Worm (Caenorhabditis elegans) whole organism, mixed stage, embryonic: ENCODE measurements around the gene K07D4.5.

Source experiments
- blmp-1 ChIP-seq: fragments of 150-350 bp; optimal IDR thresholded peaks from 2 replicates; lab custom pipeline; 2014; ENCODE audit warnings: missing biosample characterization, missing genetic modification characterization
- ces-1 ChIP-seq: fragments of 150-350 bp; optimal IDR thresholded peaks from 2 replicates; lab custom pipeline; 2014; ENCODE audit warnings: missing biosample characterization, missing genetic modification reagents, missing genetic modification characterization
- elt-3 ChIP-seq: fragments of 150-350 bp; optimal IDR thresholded peaks from 2 replicates; lab custom pipeline; 2014; ENCODE audit warnings: missing biosample characterization, missing genetic modification characterization
- ham-2 ChIP-seq: fragments of 200-800 bp; sonication (Bioruptor generic); optimal IDR thresholded peaks from 2 replicates; lab custom pipeline; 2018; ENCODE audit warnings: mild to moderate bottlenecking, missing genetic modification characterization, missing compliant biosample characterization
- hlh-1 ChIP-seq: fragments of 150-350 bp; optimal IDR thresholded peaks from 2 replicates; lab custom pipeline; 2014; ENCODE audit warnings: missing biosample characterization, missing genetic modification reagents, missing genetic modification characterization
- lin-13 ChIP-seq: fragments of 150-350 bp; optimal IDR thresholded peaks from 2 replicates; lab custom pipeline; 2014; ENCODE audit warnings: missing biosample characterization, missing genetic modification characterization
- lsy-2 ChIP-seq: fragments of 150-350 bp; optimal IDR thresholded peaks from 2 replicates; lab custom pipeline; 2014; ENCODE audit warnings: missing biosample characterization, missing genetic modification characterization
- nhr-237 ChIP-seq: fragments of 150-350 bp; optimal IDR thresholded peaks from 2 replicates; lab custom pipeline; 2014; ENCODE audit warnings: missing biosample characterization, missing genetic modification characterization
- pha-4 ChIP-seq: fragments of 150-350 bp; optimal IDR thresholded peaks from 2 replicates; lab custom pipeline; 2018; ENCODE audit warnings: missing biosample characterization, missing genetic modification reagents, missing genetic modification characterization
- snpc-4 ChIP-seq: fragments of 150-350 bp; optimal IDR thresholded peaks from 2 replicates; lab custom pipeline; 2014; ENCODE audit warnings: missing biosample characterization, missing genetic modification characterization
- sptf-1 ChIP-seq: sonication (generic microtip); optimal IDR thresholded peaks from 2 replicates; lab custom pipeline; 2017; ENCODE audit warnings: mild to moderate bottlenecking, missing genetic modification characterization, moderate library complexity, missing compliant biosample characterization
- unc-62 ChIP-seq: fragments of 150-350 bp; optimal IDR thresholded peaks from 2 replicates; lab custom pipeline; 2014; ENCODE audit warnings: missing biosample characterization, missing genetic modification reagents, missing genetic modification characterization
- ztf-11 ChIP-seq: fragments of 150-350 bp; optimal IDR thresholded peaks from 2 replicates; lab custom pipeline; 2014; ENCODE audit warnings: missing biosample characterization, missing genetic modification characterization

DNA sequence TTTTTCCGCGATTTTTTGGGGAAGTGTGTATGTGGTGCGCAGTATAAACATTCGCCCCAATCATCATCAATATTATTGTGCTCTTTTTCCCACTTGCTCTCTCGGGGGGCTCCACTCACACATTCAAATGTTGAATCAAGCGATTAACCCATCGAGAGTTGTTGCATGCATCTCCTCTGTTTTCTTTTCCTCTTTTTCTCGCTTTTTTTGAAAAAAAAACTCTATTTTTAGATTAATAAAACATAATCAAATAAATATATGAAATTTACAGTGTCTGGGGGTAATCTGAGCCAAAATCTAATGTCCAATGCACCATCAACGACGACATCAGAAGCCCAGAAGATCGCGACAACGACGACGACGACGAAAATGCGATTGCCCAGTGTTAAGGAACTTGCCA, 20.7 kb downstream of the K07D4.5 start, which contains the start of gene ephx-1:
- TF ChIP-seq sptf-1 (tag; lab: Kevin White, UChicago) (no peak), pha-4 (no peak), hlh-1 (no peak), ces-1 (GFP tag; lab: Kevin White, UChicago) (no peak), snpc-4 (tag; lab: Kevin White, UChicago) (no peak), lsy-2 (no peak), lin-13 (tag; lab: Kevin White, UChicago) (no peak), unc-62 (GFP tag; lab: Kevin White, UChicago) (no peak), ztf-11 (no peak), elt-3 (tag; lab: Kevin White, UChicago) (no peak), blmp-1 (tag; lab: Kevin White, UChicago) (no peak), nhr-237 (tag; lab: Kevin White, UChicago) (no peak), ham-2 (GFP tag; lab: Kevin White, UChicago) (no peak)
